Worm (Caenorhabditis elegans) whole organism, L4 larva: ENCODE results near the gene zip-1.

ENCODE experiments used
- F37D6.2 ChIP-seq: sonication (generic microtip); optimal IDR thresholded peaks from 2 replicates; lab custom pipeline; 2016; ENCODE audit warnings: mild to moderate bottlenecking, missing genetic modification characterization, missing compliant biosample characterization
- F49E8.2 ChIP-seq: sonication (generic microtip); optimal IDR thresholded peaks from 2 replicates; lab custom pipeline; 2016; ENCODE audit warnings: missing compliant biosample characterization, mild to moderate bottlenecking, missing genetic modification characterization, borderline replicate concordance
- R02D3.7 ChIP-seq: fragments of 150-350 bp; sonication (generic microtip); optimal IDR thresholded peaks from 3 replicates; lab custom pipeline; 2014; ENCODE audit warnings: missing biosample characterization, missing genetic modification characterization
- ZK337.2 ChIP-seq: fragments of 200-800 bp; sonication (Bioruptor generic); IDR thresholded peaks from 2 replicates; pipeline ENCODE4 v1.3.6; 2022; ENCODE audit warnings: missing genetic modification reagents, missing genetic modification characterization, missing compliant biosample characterization
- aha-1 ChIP-seq: fragments of 150-350 bp; peaks from one replicate; lab custom pipeline; 2014; ENCODE audit warnings: missing biosample characterization, missing genetic modification characterization
- ama-1 ChIP-seq: fragments of 150-350 bp; optimal IDR thresholded peaks from 2 replicates; lab custom pipeline; 2014; ENCODE audit warnings: inconsistent platforms, mixed read lengths
- arid-1 ChIP-seq: fragments of 200-800 bp; sonication (Bioruptor generic); conservative IDR thresholded peaks from 2 replicates; pipeline ENCODE4 v1.3.6; 2022; ENCODE audit warnings: missing genetic modification reagents, missing genetic modification characterization, missing compliant biosample characterization
- ceh-20 ChIP-seq: fragments of 200-800 bp; sonication (Bioruptor generic); IDR thresholded peaks from 2 replicates; pipeline ENCODE4 v1.3.6; 2022; ENCODE audit warnings: missing genetic modification reagents, missing genetic modification characterization, missing compliant biosample characterization
- ceh-44 ChIP-seq: fragments of 200-800 bp; sonication (Bioruptor generic); IDR thresholded peaks from 2 replicates; pipeline ENCODE4 v1.3.6; 2022; ENCODE audit warnings: missing genetic modification reagents, missing genetic modification characterization, missing compliant biosample characterization
- daf-16 ChIP-seq, 3 experiments: sonication (generic microtip); optimal IDR thresholded peaks; 2 replicates each; lab custom pipeline; 2016 to 2017; ENCODE audit warnings: missing genetic modification characterization in 3 of 3, missing genetic modification reagents in 3 of 3, mild to moderate bottlenecking in 2 of 3, missing compliant biosample characterization in 2 of 3, missing biosample characterization in 1 of 3, moderate library complexity in 1 of 3
- daf-8 ChIP-seq: fragments of 200-800 bp; sonication (Bioruptor generic); IDR thresholded peaks from 2 replicates; pipeline ENCODE4 v1.3.6; 2022; ENCODE audit warnings: missing genetic modification characterization, missing compliant biosample characterization
- dmd-8 ChIP-seq: fragments of 200-800 bp; sonication (Bioruptor generic); IDR thresholded peaks from 2 replicates; pipeline ENCODE4 v1.3.6; 2022; ENCODE audit warnings: missing genetic modification characterization, missing compliant biosample characterization
- dpl-1 ChIP-seq: fragments of 150-350 bp; optimal IDR thresholded peaks from 2 replicates; lab custom pipeline; 2014; ENCODE audit warnings: missing biosample characterization, missing genetic modification reagents, missing genetic modification characterization
- dve-1 ChIP-seq: sonication (generic microtip); optimal IDR thresholded peaks from 2 replicates; lab custom pipeline; 2017; ENCODE audit warnings: antibody characterized with exemption, mild to moderate bottlenecking, missing genetic modification characterization, missing compliant biosample characterization; ENCODE audit not compliant: insufficient read depth
- fos-1 ChIP-seq: fragments of 150-350 bp; optimal IDR thresholded peaks from 2 replicates; lab custom pipeline; 2014; ENCODE audit warnings: missing biosample characterization, missing genetic modification characterization
- hlh-30 ChIP-seq: sonication (generic microtip); optimal IDR thresholded peaks from 2 replicates; lab custom pipeline; 2017; ENCODE audit warnings: antibody characterized with exemption, mild to moderate bottlenecking, missing genetic modification characterization, missing compliant biosample characterization; ENCODE audit not compliant: insufficient read depth
- lim-7 ChIP-seq: fragments of 200-800 bp; sonication (Bioruptor generic); IDR thresholded peaks from 2 replicates; pipeline ENCODE4 v1.3.6; 2022; ENCODE audit warnings: missing genetic modification characterization, missing compliant biosample characterization
- lin-13 ChIP-seq: fragments of 150-350 bp; optimal IDR thresholded peaks from 2 replicates; lab custom pipeline; 2014; ENCODE audit warnings: missing biosample characterization, missing genetic modification reagents, missing genetic modification characterization
- lin-15B ChIP-seq: fragments of 150-350 bp; sonication (generic microtip); optimal IDR thresholded peaks from 3 replicates; lab custom pipeline; 2014; ENCODE audit warnings: missing biosample characterization, missing genetic modification characterization
- lin-29 ChIP-seq: fragments of 200-800 bp; sonication (Bioruptor generic); IDR thresholded peaks from 2 replicates; pipeline ENCODE4 v1.3.6; 2022; ENCODE audit warnings: missing genetic modification reagents, missing genetic modification characterization, missing compliant biosample characterization
- lin-38 ChIP-seq: fragments of 200-800 bp; sonication (Bioruptor generic); IDR thresholded peaks from 2 replicates; pipeline ENCODE4 v1.3.6; 2022; ENCODE audit warnings: missing genetic modification reagents, missing genetic modification characterization, missing compliant biosample characterization
- madf-9 ChIP-seq: fragments of 200-800 bp; sonication (Bioruptor generic); conservative IDR thresholded peaks from 2 replicates; pipeline ENCODE4 v1.3.6; 2022; ENCODE audit warnings: missing genetic modification reagents, missing genetic modification characterization, missing compliant biosample characterization
- mdt-29 ChIP-seq: fragments of 200-800 bp; sonication (Bioruptor generic); IDR thresholded peaks from 2 replicates; pipeline ENCODE4 v1.3.6; 2022; ENCODE audit warnings: missing genetic modification reagents, missing genetic modification characterization, missing compliant biosample characterization
- mxl-3 ChIP-seq: fragments of 200-800 bp; sonication (Bioruptor generic); optimal IDR thresholded peaks from 2 replicates; lab custom pipeline; 2018; ENCODE audit warnings: mild to moderate bottlenecking, missing genetic modification characterization, missing compliant biosample characterization
- nhr-102 ChIP-seq: sonication (generic microtip); optimal IDR thresholded peaks from 2 replicates; lab custom pipeline; 2016; ENCODE audit warnings: mild to moderate bottlenecking, missing genetic modification characterization, moderate library complexity, missing compliant biosample characterization
- nhr-111 ChIP-seq: fragments of 200-800 bp; sonication (Bioruptor generic); optimal IDR thresholded peaks from 2 replicates; lab custom pipeline; 2018; ENCODE audit warnings: mild to moderate bottlenecking, missing genetic modification characterization, missing compliant biosample characterization
- nhr-25 ChIP-seq: sonication (generic microtip); optimal IDR thresholded peaks from 2 replicates; lab custom pipeline; 2017; ENCODE audit warnings: missing genetic modification characterization, mild to moderate bottlenecking, missing compliant biosample characterization, antibody characterized with exemption, moderate library complexity, borderline replicate concordance; ENCODE audit not compliant: insufficient read depth
- nhr-28 ChIP-seq: fragments of 150-350 bp; optimal IDR thresholded peaks from 2 replicates; lab custom pipeline; 2014; ENCODE audit warnings: missing biosample characterization, missing genetic modification characterization
- nhr-48 ChIP-seq: sonication (generic microtip); optimal IDR thresholded peaks from 2 replicates; lab custom pipeline; 2016; ENCODE audit warnings: mild to moderate bottlenecking, missing genetic modification characterization, missing compliant biosample characterization
- nhr-77 ChIP-seq: fragments of 150-350 bp; optimal IDR thresholded peaks from 2 replicates; lab custom pipeline; 2014; ENCODE audit warnings: missing biosample characterization, missing genetic modification characterization
- pha-4 ChIP-seq, 2 experiments: fragments of 150-350 bp in 1 of 2; fragments of 200-800 bp in 1 of 2; sonication (Bioruptor generic) in 1 of 2; IDR thresholded peaks in 1 of 2; optimal IDR thresholded peaks in 1 of 2; 2 replicates each; pipeline versions ENCODE4 v1.3.6 to Lab custom; 2014 to 2022; ENCODE audit warnings: missing genetic modification characterization in 2 of 2, missing genetic modification reagents in 2 of 2, missing biosample characterization in 1 of 2, missing compliant biosample characterization in 1 of 2
- saeg-2 ChIP-seq: fragments of 200-800 bp; sonication (Bioruptor generic); IDR thresholded peaks from 2 replicates; pipeline ENCODE4 v1.3.6; 2022; ENCODE audit warnings: missing genetic modification reagents, missing genetic modification characterization, missing compliant biosample characterization
- sdz-12 ChIP-seq: fragments of 200-800 bp; sonication (Bioruptor generic); optimal IDR thresholded peaks from 2 replicates; lab custom pipeline; 2018; ENCODE audit warnings: mild to moderate bottlenecking, missing genetic modification characterization, missing compliant biosample characterization
- spr-1 ChIP-seq: sonication (generic microtip); optimal IDR thresholded peaks from 2 replicates; lab custom pipeline; 2016; ENCODE audit warnings: mild to moderate bottlenecking, missing genetic modification characterization, missing compliant biosample characterization
- unc-130 ChIP-seq: sonication (generic microtip); optimal IDR thresholded peaks from 2 replicates; lab custom pipeline; 2016; ENCODE audit warnings: missing genetic modification reagents, missing genetic modification characterization, missing compliant biosample characterization
- unc-62 ChIP-seq, 3 experiments: fragments of 150-350 bp in 1 of 3; sonication (generic microtip); optimal IDR thresholded peaks in 2 of 3; peaks in 1 of 3; 1 replicate in 1 of 3; 2 replicates in 2 of 3; lab custom pipeline; 2014 to 2017; ENCODE audit warnings: missing biosample characterization in 3 of 3, missing genetic modification characterization in 3 of 3, missing genetic modification reagents in 3 of 3, missing genotype in 1 of 3
- zip-11 ChIP-seq: fragments of 200-800 bp; sonication (Bioruptor generic); IDR thresholded peaks from 2 replicates; pipeline ENCODE4 v1.3.6; 2022; ENCODE audit warnings: missing genetic modification characterization, missing compliant biosample characterization

Gene zip-1

DNA sequence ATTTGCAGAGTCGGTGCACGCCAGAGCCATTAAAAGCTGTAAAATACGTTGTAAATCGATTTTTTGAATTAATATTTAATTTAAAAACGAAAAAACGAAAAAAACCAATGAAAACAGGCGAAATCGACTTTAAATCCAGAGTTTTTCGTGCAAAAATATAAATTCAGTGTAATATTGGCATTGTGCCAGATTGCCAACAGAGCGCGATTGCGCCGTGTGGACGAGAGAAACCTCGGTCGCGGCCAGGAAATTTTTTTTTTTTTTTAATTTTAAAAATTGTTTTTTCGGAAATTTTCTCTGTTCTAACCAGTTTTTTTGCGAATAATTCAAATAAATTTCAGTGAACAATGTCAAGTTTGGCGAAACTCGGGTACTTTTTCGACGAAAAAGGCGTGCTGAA, 17.8 kb downstream of the zip-1 start, which contains the start of the genes pph-4.1 and Y75B8A.31 (continued):
- TF ChIP-seq nhr-102 (tag; lab: Kevin White, UChicago), result peak; percentile 71
- peak; percentile 69 for TF ChIP-seq pha-4 (GFP tag; IDR thresholded peaks at IDR 0.05; lab: Robert Waterston, UW)
- no peak for TF ChIP-seq pha-4 (tag; optimal IDR thresholded peaks at IDR 0.05; lab: Kevin White, UChicago)
- TF ChIP-seq R02D3.7, result no peak
- peak; percentile 84 for TF ChIP-seq dve-1
- TF ChIP-seq unc-62 (GFP tag; optimal IDR thresholded peaks at IDR 0.05 in 1 of 2; lab: Kevin White, UChicago), result no peak
- no peak for TF ChIP-seq unc-62 (tag; optimal IDR thresholded peaks at IDR 0.05; lab: Kevin White, UChicago)
- peak; percentile 54; the same call in 1 of the 2 replicates for TF ChIP-seq arid-1
- TF ChIP-seq spr-1 (tag; lab: Kevin White, UChicago), result peak; percentile 41
- TF ChIP-seq nhr-28 (tag; lab: Kevin White, UChicago), result peak; percentile 71
- peak; percentile 44 for TF ChIP-seq sdz-12 (GFP tag; lab: Kevin White, UChicago)
- peak; percentile 84 for TF ChIP-seq lin-15B (tag; lab: Kevin White, UChicago)
- peak; percentile 62 for TF ChIP-seq F37D6.2 (tag; lab: Kevin White, UChicago)
- no peak for TF ChIP-seq nhr-25 (tag; lab: Kevin White, UChicago)
- TF ChIP-seq ZK337.2 (GFP tag; lab: Robert Waterston, UW), result peak; percentile 77
- TF ChIP-seq mdt-29 (GFP tag; lab: Robert Waterston, UW), result no peak
- no peak for TF ChIP-seq fos-1 (tag; lab: Kevin White, UChicago)
- TF ChIP-seq zip-11 (GFP tag; lab: Robert Waterston, UW), result no peak
- peak; percentile 54; the same call in 1 of the 2 replicates for TF ChIP-seq ceh-20 (GFP tag; lab: Robert Waterston, UW)
- 0 out of 2 replicates have a peak, but pooled peaks have one; percentile 31 for TF ChIP-seq ceh-44 (GFP tag; lab: Robert Waterston, UW)
- no peak for TF ChIP-seq daf-8
- no peak for TF ChIP-seq dmd-8 (GFP tag; lab: Robert Waterston, UW)
- TF ChIP-seq lin-29 (GFP tag; lab: Robert Waterston, UW), result no peak
- TF ChIP-seq daf-16 (GFP tag; optimal IDR thresholded peaks at IDR 0.05; lab: Kevin White, UChicago), result peak; percentile 12 to 45
- peak; percentile 37 for TF ChIP-seq daf-16 (tag; optimal IDR thresholded peaks at IDR 0.05; lab: Kevin White, UChicago)
- peak; percentile 65 for TF ChIP-seq nhr-77 (tag; lab: Kevin White, UChicago)
- TF ChIP-seq mxl-3, result no peak
- TF ChIP-seq lin-38 (GFP tag; lab: Robert Waterston, UW), result peak; percentile 99
- no peak for TF ChIP-seq ama-1 (lab: Kevin White, UChicago)
- TF ChIP-seq dpl-1 (GFP tag; lab: Kevin White, UChicago), result peak; percentile 83
- no peak for TF ChIP-seq lim-7 (GFP tag; lab: Robert Waterston, UW)
- TF ChIP-seq unc-130 (GFP tag; lab: Kevin White, UChicago), result peak; percentile 95
- TF ChIP-seq F49E8.2 (tag; lab: Kevin White, UChicago), result peak; percentile 34
- no peak for TF ChIP-seq nhr-111
- peak; percentile 67 for TF ChIP-seq hlh-30 (tag; lab: Kevin White, UChicago)
- TF ChIP-seq, all 104 proteins: peak for 39

ce11 chrIII:12356588-12356987, 23.0 kb downstream of the zip-1 start:
- TF ChIP-seq aha-1 (tag; lab: Kevin White, UChicago) (peak; percentile 91), saeg-2 (GFP tag; lab: Robert Waterston, UW) (no peak)
- TF ChIP-seq, all 104 proteins: peak for 1

DNA sequence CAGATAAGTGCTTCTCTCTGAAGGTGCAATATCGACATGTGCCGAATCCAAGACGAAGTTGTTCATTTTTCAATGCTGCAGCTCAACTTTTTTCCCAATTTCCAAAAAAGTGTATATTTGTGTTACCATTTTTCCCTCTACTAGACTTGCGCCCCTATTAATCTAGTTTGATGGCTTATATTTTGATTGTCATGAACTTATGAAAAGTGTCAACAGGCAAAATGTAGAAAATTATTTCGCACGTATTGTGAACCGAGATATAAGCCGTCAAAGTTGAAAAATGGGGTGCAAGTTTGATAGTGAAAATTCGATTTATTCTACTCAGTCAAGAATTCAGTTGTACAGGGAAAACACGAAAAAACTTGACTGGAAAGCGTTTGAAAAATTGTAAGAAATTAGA, 24.9 kb downstream of the zip-1 start, which contains the start of gene Y75B8A.32:
Gene Y75B8A.32 (minus strand): TSS at position 101 of the 400 bp plus-strand sequence.
- TF ChIP-seq dve-1 (no peak), nhr-48 (tag; lab: Kevin White, UChicago) (no peak), nhr-77 (tag; lab: Kevin White, UChicago) (no peak), lin-13 (GFP tag; lab: Kevin White, UChicago) (no peak), madf-9 (GFP tag; lab: Robert Waterston, UW) (no peak)
